Worm (Caenorhabditis elegans) whole organism, L4 larva: ENCODE data around the gene rfs-1.

Experiments
- F10B5.3 ChIP-seq: sonication (generic microtip); optimal IDR thresholded peaks from 2 replicates; lab custom pipeline; 2016; ENCODE audit warnings: mild to moderate bottlenecking, missing genetic modification characterization, missing compliant biosample characterization
- F26F4.8 ChIP-seq: fragments of 200-800 bp; sonication (Bioruptor generic); conservative IDR thresholded peaks from 2 replicates; pipeline ENCODE4 v1.3.6; 2022; ENCODE audit warnings: missing genetic modification characterization, missing compliant biosample characterization
- F37D6.2 ChIP-seq: sonication (generic microtip); optimal IDR thresholded peaks from 2 replicates; lab custom pipeline; 2016; ENCODE audit warnings: mild to moderate bottlenecking, missing genetic modification characterization, missing compliant biosample characterization
- F44E2.7 ChIP-seq: fragments of 200-800 bp; sonication (Bioruptor generic); IDR thresholded peaks from 2 replicates; pipeline ENCODE4 v2.1.2; 2022; ENCODE audit warnings: missing genetic modification characterization, missing compliant biosample characterization
- T20F7.1 ChIP-seq: fragments of 200-800 bp; sonication (Bioruptor generic); optimal IDR thresholded peaks from 2 replicates; lab custom pipeline; 2018; ENCODE audit warnings: mild to moderate bottlenecking, missing genetic modification characterization, missing compliant biosample characterization
- T26A8.4 ChIP-seq: fragments of 200-800 bp; sonication (Bioruptor generic); IDR thresholded peaks from 2 replicates; pipeline ENCODE4 v1.3.6; 2022; ENCODE audit warnings: missing genetic modification characterization, missing compliant biosample characterization
- Y105C5A.15 ChIP-seq: fragments of 200-800 bp; sonication (Bioruptor generic); IDR thresholded peaks from 2 replicates; pipeline ENCODE4 v1.3.6; 2022; ENCODE audit warnings: missing genetic modification characterization, missing compliant biosample characterization
- Y48G9A.11 ChIP-seq: fragments of 200-800 bp; sonication (Bioruptor generic); IDR thresholded peaks from 2 replicates; pipeline ENCODE4 v1.3.6; 2022; ENCODE audit warnings: missing genetic modification reagents, missing genetic modification characterization, missing compliant biosample characterization
- Y5F2A.4 ChIP-seq: fragments of 200-800 bp; sonication (Bioruptor generic); optimal IDR thresholded peaks from 2 replicates; lab custom pipeline; 2018; ENCODE audit warnings: mild to moderate bottlenecking, missing genetic modification characterization, missing compliant biosample characterization
- ZK337.2 ChIP-seq: fragments of 200-800 bp; sonication (Bioruptor generic); IDR thresholded peaks from 2 replicates; pipeline ENCODE4 v1.3.6; 2022; ENCODE audit warnings: missing genetic modification reagents, missing genetic modification characterization, missing compliant biosample characterization
- attf-4 ChIP-seq: sonication (generic microtip); optimal IDR thresholded peaks from 3 replicates; lab custom pipeline; 2017; ENCODE audit warnings: missing biosample characterization, missing genetic modification characterization
- ceh-20 ChIP-seq: fragments of 200-800 bp; sonication (Bioruptor generic); IDR thresholded peaks from 2 replicates; pipeline ENCODE4 v1.3.6; 2022; ENCODE audit warnings: missing genetic modification reagents, missing genetic modification characterization, missing compliant biosample characterization
- ceh-44 ChIP-seq: fragments of 200-800 bp; sonication (Bioruptor generic); IDR thresholded peaks from 2 replicates; pipeline ENCODE4 v1.3.6; 2022; ENCODE audit warnings: missing genetic modification reagents, missing genetic modification characterization, missing compliant biosample characterization
- ctbp-1 ChIP-seq: fragments of 200-800 bp; sonication (Bioruptor generic); IDR thresholded peaks from 2 replicates; pipeline ENCODE4 v1.3.6; 2022; ENCODE audit warnings: missing genetic modification reagents, missing genetic modification characterization, missing compliant biosample characterization
- daf-16 ChIP-seq, 3 experiments: sonication (generic microtip); optimal IDR thresholded peaks; 2 replicates each; lab custom pipeline; 2016 to 2017; ENCODE audit warnings: missing genetic modification characterization in 3 of 3, missing genetic modification reagents in 3 of 3, mild to moderate bottlenecking in 2 of 3, missing compliant biosample characterization in 2 of 3, missing biosample characterization in 1 of 3, moderate library complexity in 1 of 3
- daf-19 ChIP-seq: fragments of 200-800 bp; sonication (Bioruptor generic); conservative IDR thresholded peaks from 2 replicates; pipeline ENCODE4 v1.3.6; 2022; ENCODE audit warnings: missing genetic modification characterization, missing compliant biosample characterization
- daf-8 ChIP-seq: fragments of 200-800 bp; sonication (Bioruptor generic); IDR thresholded peaks from 2 replicates; pipeline ENCODE4 v1.3.6; 2022; ENCODE audit warnings: missing genetic modification characterization, missing compliant biosample characterization
- dmd-8 ChIP-seq: fragments of 200-800 bp; sonication (Bioruptor generic); IDR thresholded peaks from 2 replicates; pipeline ENCODE4 v1.3.6; 2022; ENCODE audit warnings: missing genetic modification characterization, missing compliant biosample characterization
- dmd-9 ChIP-seq: fragments of 200-800 bp; sonication (Bioruptor generic); IDR thresholded peaks from 2 replicates; pipeline ENCODE4 v1.3.6; 2022; ENCODE audit warnings: missing genetic modification reagents, missing genetic modification characterization, missing compliant biosample characterization
- dve-1 ChIP-seq: sonication (generic microtip); optimal IDR thresholded peaks from 2 replicates; lab custom pipeline; 2017; ENCODE audit warnings: antibody characterized with exemption, mild to moderate bottlenecking, missing genetic modification characterization, missing compliant biosample characterization; ENCODE audit not compliant: insufficient read depth
- egl-27 ChIP-seq: sonication (generic microtip); optimal IDR thresholded peaks from 3 replicates; lab custom pipeline; 2017; ENCODE audit warnings: missing biosample characterization, missing genetic modification reagents, missing genetic modification characterization
- egl-43 ChIP-seq: fragments of 200-800 bp; sonication (Bioruptor generic); IDR thresholded peaks from 2 replicates; pipeline ENCODE4 v1.3.6; 2022; ENCODE audit warnings: missing genetic modification reagents, missing genetic modification characterization, missing compliant biosample characterization
- hmg-1.1 ChIP-seq: fragments of 200-800 bp; sonication (Bioruptor generic); IDR thresholded peaks from 2 replicates; pipeline ENCODE4 v1.3.6; 2022; ENCODE audit warnings: missing genetic modification reagents, missing genetic modification characterization, missing compliant biosample characterization
- lin-13 ChIP-seq: fragments of 150-350 bp; optimal IDR thresholded peaks from 2 replicates; lab custom pipeline; 2014; ENCODE audit warnings: missing biosample characterization, missing genetic modification reagents, missing genetic modification characterization
- lin-38 ChIP-seq: fragments of 200-800 bp; sonication (Bioruptor generic); IDR thresholded peaks from 2 replicates; pipeline ENCODE4 v1.3.6; 2022; ENCODE audit warnings: missing genetic modification reagents, missing genetic modification characterization, missing compliant biosample characterization
- lin-39 ChIP-seq: fragments of 150-350 bp; optimal IDR thresholded peaks from 2 replicates; lab custom pipeline; 2014; ENCODE audit warnings: missing biosample characterization, missing genetic modification reagents, missing genetic modification characterization
- mes-2 ChIP-seq: sonication (generic microtip); optimal IDR thresholded peaks from 2 replicates; lab custom pipeline; 2016; ENCODE audit warnings: missing genotype, mild to moderate bottlenecking, missing genetic modification characterization, missing compliant biosample characterization; ENCODE audit not compliant: poor library complexity, severe bottlenecking
- mxl-2 ChIP-seq: fragments of 200-800 bp; sonication (Bioruptor generic); conservative IDR thresholded peaks from 2 replicates; pipeline ENCODE4 v1.3.6; 2022; ENCODE audit warnings: missing genetic modification reagents, missing genetic modification characterization, missing compliant biosample characterization
- nhr-102 ChIP-seq: sonication (generic microtip); optimal IDR thresholded peaks from 2 replicates; lab custom pipeline; 2016; ENCODE audit warnings: mild to moderate bottlenecking, missing genetic modification characterization, moderate library complexity, missing compliant biosample characterization
- nhr-237 ChIP-seq: sonication (generic microtip); optimal IDR thresholded peaks from 2 replicates; lab custom pipeline; 2017; ENCODE audit warnings: missing biosample characterization, missing genetic modification characterization
- nhr-41 ChIP-seq: fragments of 200-800 bp; sonication (Bioruptor generic); IDR thresholded peaks from 2 replicates; pipeline ENCODE4 v1.3.6; 2022; ENCODE audit warnings: missing genetic modification reagents, missing genetic modification characterization, missing compliant biosample characterization
- nhr-48 ChIP-seq: sonication (generic microtip); optimal IDR thresholded peaks from 2 replicates; lab custom pipeline; 2016; ENCODE audit warnings: mild to moderate bottlenecking, missing genetic modification characterization, missing compliant biosample characterization
- php-3 ChIP-seq: fragments of 200-800 bp; sonication (Bioruptor generic); IDR thresholded peaks from 2 replicates; pipeline ENCODE4 v1.3.6; 2022; ENCODE audit warnings: missing genetic modification reagents, missing genetic modification characterization, missing compliant biosample characterization
- rbr-2 ChIP-seq: sonication (generic microtip); optimal IDR thresholded peaks from 2 replicates; lab custom pipeline; 2016; ENCODE audit warnings: missing genotype, missing genetic modification characterization, missing compliant biosample characterization
- sdz-12 ChIP-seq: fragments of 200-800 bp; sonication (Bioruptor generic); optimal IDR thresholded peaks from 2 replicates; lab custom pipeline; 2018; ENCODE audit warnings: mild to moderate bottlenecking, missing genetic modification characterization, missing compliant biosample characterization
- snpc-1.2 ChIP-seq: fragments of 200-800 bp; sonication (Bioruptor generic); IDR thresholded peaks from 2 replicates; pipeline ENCODE4 v1.3.6; 2022; ENCODE audit warnings: missing genetic modification reagents, missing genetic modification characterization, missing compliant biosample characterization
- spr-1 ChIP-seq: sonication (generic microtip); optimal IDR thresholded peaks from 2 replicates; lab custom pipeline; 2016; ENCODE audit warnings: mild to moderate bottlenecking, missing genetic modification characterization, missing compliant biosample characterization
- tag-97 ChIP-seq: fragments of 200-800 bp; sonication (Bioruptor generic); IDR thresholded peaks from 2 replicates; pipeline ENCODE4 v1.3.6; 2022; ENCODE audit warnings: missing genetic modification characterization, missing compliant biosample characterization
- tra-1 ChIP-seq: fragments of 200-800 bp; sonication (Bioruptor generic); IDR thresholded peaks from 2 replicates; pipeline ENCODE4 v1.3.6; 2022; ENCODE audit warnings: missing genetic modification reagents, missing genetic modification characterization, missing compliant biosample characterization
- unc-130 ChIP-seq: sonication (generic microtip); optimal IDR thresholded peaks from 2 replicates; lab custom pipeline; 2016; ENCODE audit warnings: missing genetic modification reagents, missing genetic modification characterization, missing compliant biosample characterization
- unc-62 ChIP-seq, 3 experiments: fragments of 150-350 bp in 1 of 3; sonication (generic microtip); optimal IDR thresholded peaks in 2 of 3; peaks in 1 of 3; 1 replicate in 1 of 3; 2 replicates in 2 of 3; lab custom pipeline; 2014 to 2017; ENCODE audit warnings: missing biosample characterization in 3 of 3, missing genetic modification characterization in 3 of 3, missing genetic modification reagents in 3 of 3, missing genotype in 1 of 3
- zag-1 ChIP-seq: fragments of 150-350 bp; optimal IDR thresholded peaks from 2 replicates; lab custom pipeline; 2014; ENCODE audit warnings: missing biosample characterization, missing genetic modification characterization
- zfp-2 ChIP-seq: sonication (generic microtip); optimal IDR thresholded peaks from 2 replicates; lab custom pipeline; 2016; ENCODE audit warnings: mild to moderate bottlenecking, missing genetic modification characterization, missing compliant biosample characterization
- zip-11 ChIP-seq: fragments of 200-800 bp; sonication (Bioruptor generic); IDR thresholded peaks from 2 replicates; pipeline ENCODE4 v1.3.6; 2022; ENCODE audit warnings: missing genetic modification characterization, missing compliant biosample characterization
- zip-2 ChIP-seq: fragments of 150-350 bp; optimal IDR thresholded peaks from 2 replicates; lab custom pipeline; 2014; ENCODE audit warnings: missing biosample characterization, missing genetic modification characterization
- ztf-11 ChIP-seq: fragments of 150-350 bp; optimal IDR thresholded peaks from 2 replicates; lab custom pipeline; 2014; ENCODE audit warnings: missing biosample characterization, missing genetic modification characterization
- ztf-7 ChIP-seq: fragments of 150-350 bp; optimal IDR thresholded peaks from 2 replicates; lab custom pipeline; 2014; ENCODE audit warnings: missing biosample characterization, missing genetic modification characterization

The rfs-1 gene

DNA sequence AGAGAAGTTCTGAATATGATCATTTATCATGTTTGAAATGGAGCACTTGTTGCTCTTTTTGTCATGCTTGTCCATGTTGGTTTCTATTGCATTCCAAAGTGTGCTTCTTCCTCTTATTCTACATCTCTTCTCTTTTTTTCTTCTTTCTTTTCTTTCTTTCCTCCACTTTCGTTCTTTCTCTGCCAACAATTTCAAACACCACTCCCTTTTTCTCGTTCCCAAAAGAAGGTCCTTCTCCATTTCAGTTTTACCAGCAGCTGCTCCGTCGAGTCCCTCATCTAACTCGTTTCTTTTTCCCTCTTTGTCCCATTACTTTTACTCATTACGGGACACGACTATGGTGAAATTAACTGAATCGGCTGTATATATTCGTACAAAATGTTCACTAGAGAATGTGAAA, 28.7 kb downstream of the rfs-1 start, which contains the start of gene F09G8.5:
Gene F09G8.5, plus strand, starts transcription at position 38 of the 400 bp plus-strand sequence.
- no peak for TF ChIP-seq daf-19 (GFP tag; lab: Robert Waterston, UW)
- no peak for TF ChIP-seq ZK337.2 (GFP tag; lab: Robert Waterston, UW)
- no peak for TF ChIP-seq nhr-48
- TF ChIP-seq lin-38 (GFP tag; lab: Robert Waterston, UW): no peak
- no peak for TF ChIP-seq T20F7.1 (GFP tag; lab: Kevin White, UChicago)
- no peak for TF ChIP-seq ctbp-1
- TF ChIP-seq F10B5.3: no peak
- no peak for TF ChIP-seq rbr-2
- no peak for TF ChIP-seq Y5F2A.4 (GFP tag; lab: Kevin White, UChicago)
- no peak for TF ChIP-seq lin-13 (GFP tag; lab: Kevin White, UChicago)
- no peak for TF ChIP-seq tra-1
- TF ChIP-seq, all 104 proteins: peak for 0

- no peak for TF ChIP-seq nhr-41 (GFP tag; lab: Robert Waterston, UW)
- TF ChIP-seq ceh-20 (GFP tag; lab: Robert Waterston, UW): no peak
- TF ChIP-seq tra-1: no peak
- no peak for TF ChIP-seq rbr-2
- no peak for TF ChIP-seq egl-27 (tag; lab: Kevin White, UChicago)
- no peak for TF ChIP-seq dmd-8
- no peak for TF ChIP-seq F10B5.3
- TF ChIP-seq ztf-11 (tag; lab: Kevin White, UChicago): no peak
- no peak for TF ChIP-seq F44E2.7
- TF ChIP-seq attf-4 (tag; lab: Kevin White, UChicago): no peak
- no peak for TF ChIP-seq zip-2 (tag; lab: Kevin White, UChicago)
- TF ChIP-seq egl-43 (GFP tag; lab: Robert Waterston, UW): no peak
- TF ChIP-seq nhr-237 (tag; lab: Kevin White, UChicago): no peak
- no peak for TF ChIP-seq daf-8 (GFP tag; lab: Robert Waterston, UW)
- TF ChIP-seq, all 104 proteins: peak for 0
These were observed 31.8 kb downstream of the rfs-1 start, which contains the start of gene ncr-2 for ce11 chrIII:8258045-8258444. TSS of gene ncr-2 (plus strand) at chrIII:8258345.

- TF ChIP-seq hmg-1.1 (GFP tag; lab: Robert Waterston, UW) (no peak), Y105C5A.15 (GFP tag; lab: Robert Waterston, UW) (no peak), dve-1 (tag; lab: Kevin White, UChicago) (no peak), mxl-2 (no peak), nhr-102 (no peak), attf-4 (tag; lab: Kevin White, UChicago) (no peak), spr-1 (tag; lab: Kevin White, UChicago) (no peak), F26F4.8 (GFP tag; lab: Robert Waterston, UW) (no peak), lin-38 (GFP tag; lab: Robert Waterston, UW) (0 out of 2 replicates have a peak, but pooled peaks have one; percentile 15), unc-130 (GFP tag; lab: Kevin White, UChicago) (no peak), unc-62 (GFP tag; optimal IDR thresholded peaks at IDR 0.05 in 1 of 2; lab: Kevin White, UChicago) (no peak), unc-62 (tag; optimal IDR thresholded peaks at IDR 0.05; lab: Kevin White, UChicago) (no peak), tag-97 (no peak), rbr-2 (no peak), ceh-44 (no peak), dmd-9 (GFP tag; lab: Robert Waterston, UW) (no peak), sdz-12 (GFP tag; lab: Kevin White, UChicago) (peak; percentile 51), daf-16 (GFP tag; optimal IDR thresholded peaks at IDR 0.05; lab: Kevin White, UChicago) (no peak), daf-16 (tag; optimal IDR thresholded peaks at IDR 0.05; lab: Kevin White, UChicago) (no peak), php-3 (GFP tag; lab: Robert Waterston, UW) (no peak), zip-11 (GFP tag; lab: Robert Waterston, UW) (no peak), mes-2 (tag; lab: Kevin White, UChicago) (peak; percentile 10), F37D6.2 (tag; lab: Kevin White, UChicago) (no peak), zfp-2 (tag; lab: Kevin White, UChicago) (no peak), snpc-1.2 (no peak), nhr-41 (GFP tag; lab: Robert Waterston, UW) (no peak), Y48G9A.11 (GFP tag; lab: Robert Waterston, UW) (no peak), ztf-7 (tag; lab: Kevin White, UChicago) (no peak), zag-1 (tag; lab: Kevin White, UChicago) (no peak), T26A8.4 (GFP tag; lab: Robert Waterston, UW) (no peak), lin-39 (tag; lab: Kevin White, UChicago) (no peak), egl-43 (GFP tag; lab: Robert Waterston, UW) (0 out of 2 replicates have a peak, but pooled peaks have one; percentile 17)
These were observed 36.3 kb downstream of the rfs-1 start for ce11 chrIII:8262599-8262998.
